Fruit fly (Drosophila melanogaster): Measurements from ENCODE around the gene CG42337.

CG42337 gene

DNA sequence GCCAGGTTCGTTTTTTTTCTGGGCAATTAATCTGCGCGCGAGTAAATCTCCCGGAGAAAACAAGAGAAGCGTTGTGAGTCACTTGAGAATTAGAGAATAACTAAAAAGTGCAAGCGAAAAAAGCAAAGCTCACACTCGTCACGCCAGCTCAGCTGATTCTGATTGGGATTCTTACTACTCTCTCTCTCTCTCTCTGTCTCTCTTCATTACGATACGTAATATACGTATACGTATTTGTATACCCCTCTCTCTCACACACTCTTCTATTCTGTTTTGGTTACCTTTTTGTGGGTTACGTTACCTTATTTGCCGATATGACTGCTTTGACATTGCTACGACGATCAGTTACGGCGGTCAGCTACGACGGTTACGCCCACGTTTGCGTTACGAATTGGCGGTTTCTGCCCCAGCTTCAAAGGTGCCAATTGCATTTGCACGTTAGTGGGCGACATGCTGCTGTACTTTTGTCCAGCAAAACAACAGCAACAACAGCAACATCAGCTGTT lies 9.7 kb upstream of the CG42337 start, which contains the start of the genes Targ1, CG10512 and Targ2 (continued):
- TF ChIP-seq Atf6 (GFP tag; IDR thresholded peaks at IDR 0.05) (no peak), Tbp (GFP tag; optimal IDR thresholded peaks at IDR 0.05) (no peak), Scr (GFP tag; IDR thresholded peaks at IDR 0.05; ENCODE audit: partially characterized antibody) (no peak), jumu (GFP tag; optimal IDR thresholded peaks at IDR 0.05) (no peak), sim (GFP tag; IDR thresholded peaks at IDR 0.05) (no peak), CG12219 (GFP tag; optimal IDR thresholded peaks at IDR 0.05) (no peak), CG43689 (GFP tag; IDR thresholded peaks at IDR 0.05) (no peak), seq (GFP tag; IDR thresholded peaks at IDR 0.05) (no peak), h (optimal IDR thresholded peaks at IDR 0.05) (no peak), croc (GFP tag; conservative IDR thresholded peaks at IDR 0.05) (no peak), oc (tag; optimal IDR thresholded peaks at IDR 0.05) (no peak), Med (GFP tag) (peak; percentile 73), mirr (GFP tag; optimal IDR thresholded peaks at IDR 0.05) (no peak), prd (optimal IDR thresholded peaks at IDR 0.05) (no peak), prd (GFP tag; IDR thresholded peaks at IDR 0.05) (no peak), CG10366 (GFP tag; IDR thresholded peaks at IDR 0.05) (no peak), CG17802 (tag; optimal IDR thresholded peaks at IDR 0.05) (no peak), Hr78 (GFP tag; optimal IDR thresholded peaks at IDR 0.05) (peak in 1 of 2 experiments; percentile 31), cas (GFP tag; IDR thresholded peaks at IDR 0.05) (no peak)

DNA sequence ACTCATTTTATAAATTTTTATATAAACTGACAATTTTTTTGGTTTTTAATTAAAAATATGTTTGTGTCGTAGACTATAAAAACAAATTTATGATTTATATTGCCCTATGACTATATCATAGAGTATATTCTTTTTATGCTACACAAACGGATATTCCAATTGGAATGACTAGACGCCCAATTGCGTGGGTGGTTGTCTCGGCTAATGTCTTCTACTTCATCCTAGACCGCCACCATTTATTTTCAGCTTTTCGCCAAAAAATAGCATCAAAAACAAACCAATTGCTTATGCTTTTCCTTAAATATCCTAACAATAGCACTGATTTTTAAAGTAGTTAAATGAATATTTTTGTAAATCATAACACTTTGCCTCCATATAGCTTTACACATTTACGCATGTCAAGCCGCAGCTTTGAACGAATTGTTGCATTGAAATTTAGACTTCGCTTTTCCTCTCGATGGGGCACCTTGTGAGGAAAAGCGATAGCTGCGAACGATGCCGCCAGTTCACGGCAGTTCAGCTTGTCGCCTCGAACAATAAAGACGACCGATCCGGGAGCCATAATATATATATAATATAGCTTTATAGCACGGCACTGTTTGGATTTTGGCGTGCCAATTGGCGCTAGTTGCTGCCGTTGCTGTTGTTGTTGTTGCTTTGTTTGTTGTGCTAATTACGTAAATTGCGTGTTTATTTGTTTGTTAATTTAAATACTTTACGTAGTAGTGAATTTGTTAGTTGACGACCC lies 9.0 kb upstream of the CG42337 start:
- TF ChIP-seq sug (tag; optimal IDR thresholded peaks at IDR 0.05) = peak; percentile 6
- peak; percentile 36 for TF ChIP-seq stwl (tag; optimal IDR thresholded peaks at IDR 0.05)
- 0 out of 3 replicates have a peak, but pooled peaks have one; percentile 7 for TF ChIP-seq CG11695 (GFP tag; IDR thresholded peaks at IDR 0.05)
- peak; percentile 5 for TF ChIP-seq CG11504 (tag; optimal IDR thresholded peaks at IDR 0.05)
- no peak for TF ChIP-seq CG13296 (GFP tag; optimal IDR thresholded peaks at IDR 0.05)
- TF ChIP-seq CG8290 (GFP tag; optimal IDR thresholded peaks at IDR 0.05) = no peak
- TF ChIP-seq CG8290 (tag; optimal IDR thresholded peaks at IDR 0.05) = peak in 1 of 2 experiments; percentile 18
- TF ChIP-seq hkb (optimal IDR thresholded peaks at IDR 0.05) = peak; percentile 26
- TF ChIP-seq hkb (GFP tag; IDR thresholded peaks at IDR 0.05) = no peak
- peak; percentile 63 for TF ChIP-seq D19A (tag; optimal IDR thresholded peaks at IDR 0.05)
- TF ChIP-seq CG2116 (GFP tag; optimal IDR thresholded peaks at IDR 0.05) = peak; percentile 7
- peak; percentile 78 to 96 for TF ChIP-seq insv (GFP tag; optimal IDR thresholded peaks at IDR 0.05)
- no peak for TF ChIP-seq mld (GFP tag; IDR thresholded peaks at IDR 0.05; ENCODE audit: partially characterized antibody)
- no peak for TF ChIP-seq CG6854 (GFP tag; optimal IDR thresholded peaks at IDR 0.05)
- TF ChIP-seq CG2199 (GFP tag; IDR thresholded peaks at IDR 0.05) = peak; percentile 91
- TF ChIP-seq pzg (GFP tag; optimal IDR thresholded peaks at IDR 0.05) = peak; percentile 7
- TF ChIP-seq CG15514 (GFP tag; optimal IDR thresholded peaks at IDR 0.05) = peak; percentile 30
- peak; percentile 70 for TF ChIP-seq CTCF (GFP tag; optimal IDR thresholded peaks at IDR 0.05)
- no peak for TF ChIP-seq al (GFP tag; IDR thresholded peaks at IDR 0.05)
- TF ChIP-seq gfzf (GFP tag; optimal IDR thresholded peaks at IDR 0.05) = peak; percentile 20
- peak; percentile 47 for TF ChIP-seq CG13894 (tag; optimal IDR thresholded peaks at IDR 0.05)
- peak; percentile 35 for TF ChIP-seq pita (GFP tag; optimal IDR thresholded peaks at IDR 0.05)
- TF ChIP-seq CG1603 (tag; optimal IDR thresholded peaks at IDR 0.05) = peak; percentile 14
- TF ChIP-seq Sin3A (optimal IDR thresholded peaks at IDR 0.05) = no peak
- peak; percentile 7 for TF ChIP-seq CG12769 (tag; optimal IDR thresholded peaks at IDR 0.05)
- TF ChIP-seq Pdp1 (GFP tag; optimal IDR thresholded peaks at IDR 0.05) = no peak
- TF ChIP-seq BEAF-32 (GFP tag; optimal IDR thresholded peaks at IDR 0.05) = peak; percentile 1
- TF ChIP-seq CG6254 (GFP tag; optimal IDR thresholded peaks at IDR 0.05) = peak; percentile 59
- TF ChIP-seq CG14441 (GFP tag; IDR thresholded peaks at IDR 0.05) = peak; percentile 36; the same call in 1 of the 2 replicates
- TF ChIP-seq CG34376 (GFP tag; optimal IDR thresholded peaks at IDR 0.05) = peak; percentile 59
- no peak for TF ChIP-seq CG7556 (GFP tag; optimal IDR thresholded peaks at IDR 0.05)
- no peak for TF ChIP-seq CG9215 (GFP tag; IDR thresholded peaks at IDR 0.05)
- TF ChIP-seq Med (GFP tag) = peak; percentile 16

Data from whole organism, embryonic.